Fruit fly (Drosophila melanogaster): ENCODE measurements around the gene CG5892.

The CG5892 gene

dm6 chr3R:21210081-21210480 is 32.3 kb upstream of the CG5892 start:
- no peak for TF ChIP-seq CG17801 (GFP tag; optimal IDR thresholded peaks at IDR 0.05; ENCODE audit: partially characterized antibody)

- TF ChIP-seq CG17801 (GFP tag; optimal IDR thresholded peaks at IDR 0.05; ENCODE audit: partially characterized antibody): peak; percentile 20
Measured at dm6 chr3R:21214693-21215145, 27.7 kb upstream of the CG5892 start, which contains the start of gene Ddrgk1. TSS of gene Ddrgk1 (plus strand) at chr3R:21215079.

DNA sequence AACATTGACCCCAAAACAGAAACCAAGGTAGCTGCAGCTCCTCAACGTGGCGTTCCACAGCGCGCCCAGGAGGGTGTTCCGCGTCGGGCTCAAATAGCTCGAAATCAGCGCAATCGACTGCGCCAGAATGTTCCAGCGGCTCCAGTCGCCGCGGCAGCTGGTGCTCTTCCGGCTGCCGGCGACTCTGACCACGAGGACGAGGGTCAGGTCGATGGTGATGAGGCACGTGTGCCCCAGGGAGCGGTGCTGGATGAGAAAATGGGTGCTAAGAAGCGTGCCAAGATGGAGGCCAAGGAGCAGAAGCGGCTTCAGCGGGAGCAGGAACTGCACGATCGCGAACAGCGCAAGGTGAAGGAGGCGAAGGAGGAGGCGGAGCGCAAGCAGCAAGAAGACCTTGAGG is 27.1 kb upstream of the CG5892 start:
- TF ChIP-seq CG17801 (GFP tag; optimal IDR thresholded peaks at IDR 0.05; ENCODE audit: partially characterized antibody): no peak

dm6 chr3R:21218733-21219165 is 23.7 kb upstream of the CG5892 start, which contains the start of the genes Smyd5 and Oga:
TSS of gene Smyd5 (minus strand) at chr3R:21218791.
TSS of gene Oga (plus strand) at chr3R:21219077.
- TF ChIP-seq CG17801 (GFP tag; optimal IDR thresholded peaks at IDR 0.05; ENCODE audit: partially characterized antibody): peak; percentile 41

DNA sequence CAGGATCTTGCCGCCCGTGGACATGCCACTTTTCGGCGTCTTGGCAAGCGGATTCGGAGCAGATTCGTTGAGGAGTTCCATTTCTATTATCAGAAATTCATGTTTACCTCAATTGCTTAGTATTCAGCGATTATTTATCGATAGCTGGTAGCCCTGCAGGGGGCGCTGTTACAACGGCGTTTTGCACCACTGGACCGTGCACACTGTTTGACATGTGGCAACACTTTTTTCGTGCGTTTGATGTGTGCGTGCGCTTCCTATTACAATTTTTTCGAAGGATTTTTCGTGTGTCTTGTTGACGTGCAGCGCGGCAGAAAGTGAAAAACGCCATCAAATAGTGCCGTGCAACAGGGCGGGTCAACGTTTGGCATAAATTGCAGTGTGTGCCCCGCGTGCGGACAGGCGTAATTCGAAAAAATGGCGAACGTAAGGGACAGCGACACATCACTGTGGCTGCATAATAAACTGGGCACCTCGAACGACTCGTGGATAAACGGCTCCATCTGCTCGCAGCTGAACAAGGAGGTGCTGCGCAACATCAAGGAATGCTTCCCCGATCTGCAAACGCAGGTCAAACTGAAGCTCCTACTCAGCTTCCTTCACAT is 18.9 kb upstream of the CG5892 start, which contains the start of the genes CG3337 and Nelf-A:
TSS of gene CG3337 (minus strand) at position 132 of the 605 bp plus-strand sequence.
TSS of gene Nelf-A (plus strand) at position 252 of the 605 bp plus-strand sequence.
- TF ChIP-seq CG17801 (GFP tag; optimal IDR thresholded peaks at IDR 0.05; ENCODE audit: partially characterized antibody): peak; percentile 59

DNA sequence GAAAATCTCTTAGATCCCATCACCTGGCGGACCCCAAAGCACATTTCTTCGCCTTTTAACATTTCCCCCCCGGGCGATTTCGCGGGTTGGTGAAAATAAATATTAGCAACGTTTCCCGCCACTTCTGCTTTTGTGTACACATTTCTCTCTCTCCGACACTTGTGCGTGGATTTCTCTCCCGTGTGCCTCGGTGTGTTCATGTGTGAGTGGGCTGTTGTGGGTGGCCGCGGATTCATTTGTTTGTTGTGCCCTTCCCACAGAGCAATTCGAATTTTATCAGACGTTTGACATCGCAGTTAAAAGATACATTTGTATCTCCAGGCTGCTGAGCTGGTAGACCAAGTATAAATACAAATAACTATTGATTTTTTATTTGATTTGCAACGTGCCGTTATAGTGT is 18.2 kb upstream of the CG5892 start:
- TF ChIP-seq CG17801 (GFP tag; optimal IDR thresholded peaks at IDR 0.05; ENCODE audit: partially characterized antibody): peak; percentile 14

- no peak for TF ChIP-seq CG17801 (GFP tag; optimal IDR thresholded peaks at IDR 0.05; ENCODE audit: partially characterized antibody)
Measured at dm6 chr3R:21237099-21237498, 5.3 kb upstream of the CG5892 start, which contains the start of gene e. TSS of gene e (minus strand) at chr3R:21237177.

DNA sequence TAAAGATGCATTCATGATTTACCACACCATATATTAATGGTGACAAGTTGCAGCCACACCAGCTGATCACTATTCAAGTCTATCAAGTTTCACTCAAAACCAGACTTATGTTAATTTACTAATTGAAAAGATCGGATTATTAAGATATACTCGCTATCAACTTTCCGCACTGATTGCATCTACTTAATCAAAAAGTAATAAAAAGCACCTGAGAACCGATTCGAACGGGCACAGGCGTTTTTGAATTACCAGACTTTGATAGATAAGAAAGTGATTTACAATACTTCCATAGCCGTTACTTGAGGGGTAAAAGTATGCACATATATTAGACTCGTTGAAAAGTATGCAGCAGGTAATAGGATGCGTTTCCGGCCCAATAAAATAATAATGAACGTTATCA is 1.1 kb upstream of the CG5892 start:
- no peak for TF ChIP-seq CG17801 (GFP tag; optimal IDR thresholded peaks at IDR 0.05; ENCODE audit: partially characterized antibody)

- TF ChIP-seq CG17801 (GFP tag; optimal IDR thresholded peaks at IDR 0.05; ENCODE audit: partially characterized antibody): no peak
Measured at dm6 chr3R:21245846-21246245, 3.4 kb downstream of the CG5892 start.

- TF ChIP-seq CG17801 (GFP tag; optimal IDR thresholded peaks at IDR 0.05; ENCODE audit: partially characterized antibody): no peak
Measured at dm6 chr3R:21246492-21247061, 4.2 kb downstream of the CG5892 start, which contains the start of gene ETHR. TSS of gene ETHR (plus strand) at chr3R:21247011.

dm6 chr3R:21252478-21252877 is 10.1 kb downstream of the CG5892 start:
- TF ChIP-seq CG17801 (GFP tag; optimal IDR thresholded peaks at IDR 0.05; ENCODE audit: partially characterized antibody): no peak

DNA sequence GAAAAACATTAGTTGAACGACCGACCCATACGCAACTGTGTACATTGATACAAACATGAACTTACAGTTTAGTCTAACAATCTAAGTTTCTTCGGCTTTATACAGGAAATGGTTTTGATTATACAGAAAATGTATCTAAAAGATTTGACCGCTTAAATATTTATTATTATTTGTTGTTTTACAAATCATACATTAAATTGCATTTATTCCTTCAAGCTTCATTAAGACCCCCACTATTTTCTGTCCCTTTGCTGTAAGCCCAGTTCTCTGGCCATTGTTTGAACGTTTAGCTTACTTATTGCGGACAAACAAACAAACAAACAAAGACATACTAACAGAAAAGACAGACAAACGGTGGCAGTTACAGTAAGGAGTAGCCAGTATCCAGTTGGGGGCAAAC is 11.9 kb downstream of the CG5892 start:
- TF ChIP-seq CG17801 (GFP tag; optimal IDR thresholded peaks at IDR 0.05; ENCODE audit: partially characterized antibody): no peak

DNA sequence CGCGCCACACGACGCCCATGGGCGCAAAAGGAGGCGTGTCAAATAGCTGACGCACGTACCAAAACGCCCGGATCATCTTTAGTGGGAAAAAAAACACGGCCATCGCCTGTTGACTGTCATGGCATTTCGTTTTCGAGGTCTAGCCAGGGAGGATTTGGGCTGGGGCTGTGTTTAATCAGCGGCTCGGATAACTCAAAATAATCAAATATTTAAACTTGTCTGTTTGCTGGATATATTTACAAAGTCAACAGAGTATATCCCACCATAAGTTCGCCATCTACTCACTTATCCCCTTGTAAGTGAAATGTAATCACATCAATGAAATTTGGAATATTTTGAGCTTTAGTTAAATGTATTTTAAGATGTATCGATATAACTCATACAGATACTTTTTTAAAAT is 18.4 kb downstream of the CG5892 start:
- no peak for TF ChIP-seq CG17801 (GFP tag; optimal IDR thresholded peaks at IDR 0.05; ENCODE audit: partially characterized antibody)

DNA sequence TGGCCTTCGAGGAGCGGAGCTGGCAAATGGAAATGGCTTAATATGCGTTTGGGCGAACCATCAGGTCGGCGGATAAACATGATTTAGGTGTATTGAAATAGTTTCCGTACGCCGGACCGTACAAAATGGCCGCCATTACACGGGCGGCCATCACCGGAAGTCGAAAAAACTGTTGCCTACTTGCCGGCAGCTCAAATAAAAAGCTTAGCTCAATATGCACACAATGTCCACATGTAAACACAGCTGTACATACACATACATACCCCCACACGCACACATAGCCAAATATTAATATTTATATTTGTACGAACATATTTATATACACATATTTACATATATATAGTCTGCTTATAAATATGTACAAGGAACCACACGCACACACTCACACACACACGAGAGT is 20.8 kb downstream of the CG5892 start:
- no peak for TF ChIP-seq CG17801 (GFP tag; optimal IDR thresholded peaks at IDR 0.05; ENCODE audit: partially characterized antibody)

- TF ChIP-seq CG17801 (GFP tag; optimal IDR thresholded peaks at IDR 0.05; ENCODE audit: partially characterized antibody): no peak
Measured at dm6 chr3R:21267972-21268512, 25.6 kb downstream of the CG5892 start.

- peak; percentile 49 for TF ChIP-seq CG17801 (GFP tag; optimal IDR thresholded peaks at IDR 0.05; ENCODE audit: partially characterized antibody)
Measured at dm6 chr3R:21268873-21269272, 26.5 kb downstream of the CG5892 start, which contains the start of gene Rab1. TSS of gene Rab1 (minus strand) at chr3R:21269060.

Data from ovary, adult (tissue).